Worm (Caenorhabditis elegans) whole organism, midembryonic: ENCODE measurements around the gene srh-223.

Source experiments
- T22C8.4 ChIP-seq: fragments of 200-800 bp; sonication (Bioruptor generic); IDR thresholded peaks from 2 replicates; pipeline ENCODE4 v1.3.6; 2022; ENCODE audit warnings: missing genetic modification characterization, missing compliant biosample characterization
- cog-1 ChIP-seq: sonication (generic microtip); optimal IDR thresholded peaks from 2 replicates; lab custom pipeline; 2016; ENCODE audit warnings: missing genetic modification characterization, missing compliant biosample characterization
- flt-1 ChIP-seq: fragments of 200-800 bp; sonication (Bioruptor generic); IDR thresholded peaks from 2 replicates; pipeline ENCODE4 v1.3.6; 2022; ENCODE audit warnings: missing genetic modification characterization, missing compliant biosample characterization
- klf-2 ChIP-seq: fragments of 200-800 bp; sonication (Bioruptor generic); conservative IDR thresholded peaks from 2 replicates; pipeline ENCODE4 v1.3.6; 2022; ENCODE audit warnings: missing genetic modification reagents, missing genetic modification characterization, missing compliant biosample characterization
- med-1 ChIP-seq: sonication (generic microtip); optimal IDR thresholded peaks from 2 replicates; lab custom pipeline; 2017; ENCODE audit warnings: missing genetic modification characterization, mild to moderate bottlenecking, missing compliant biosample characterization, antibody characterized with exemption, missing genetic modification reagents; ENCODE audit not compliant: insufficient read depth
- ztf-23 ChIP-seq: fragments of 200-800 bp; sonication (Bioruptor generic); IDR thresholded peaks from 2 replicates; pipeline ENCODE4 v1.3.6; 2022; ENCODE audit warnings: missing genetic modification reagents, missing genetic modification characterization, missing compliant biosample characterization
- ztf-29 ChIP-seq: fragments of 200-800 bp; sonication (Bioruptor generic); IDR thresholded peaks from 2 replicates; pipeline ENCODE4 v1.3.6; 2022; ENCODE audit warnings: missing genetic modification reagents, missing genetic modification characterization, missing compliant biosample characterization

DNA sequence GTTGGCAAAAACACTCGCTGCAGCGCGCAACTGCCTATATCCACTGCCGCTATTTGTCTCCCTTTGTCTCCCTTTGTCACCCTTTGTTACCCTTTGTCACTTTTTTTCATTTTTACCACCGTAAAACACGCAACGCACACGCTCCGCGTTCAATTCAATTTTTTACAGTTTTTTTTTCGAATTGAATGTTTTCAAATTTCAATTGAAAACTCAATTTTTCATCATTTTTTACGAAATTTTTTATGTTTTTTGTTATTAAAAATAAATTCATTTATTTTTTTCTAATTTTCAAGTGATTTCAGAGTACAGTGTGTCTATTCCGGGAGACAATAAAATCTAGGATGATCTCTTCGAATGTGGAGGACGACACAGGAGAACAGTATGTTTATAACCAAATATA, 38.7 kb upstream of the srh-223 start, which contains the start of gene Y46C8AL.11:
- TF ChIP-seq med-1 (GFP tag; lab: Kevin White, UChicago) (no peak), flt-1 (GFP tag; lab: Robert Waterston, UW) (no peak), ztf-29 (GFP tag; lab: Robert Waterston, UW) (no peak), klf-2 (no peak), T22C8.4 (no peak), ztf-23 (GFP tag; lab: Robert Waterston, UW) (no peak), cog-1 (tag; lab: Kevin White, UChicago) (no peak)
